Fruit fly (Drosophila melanogaster): Measurements from ENCODE around the gene Obp22a.

- TF ChIP-seq topi (GFP tag; optimal IDR thresholded peaks at IDR 0.05) (peak; percentile 13), esn (GFP tag; optimal IDR thresholded peaks at IDR 0.05) (no peak)
Observed at dm6 chr2L:2032076-2032475, 40.1 kb upstream of the Obp22a start.
